Fruit fly (Drosophila melanogaster) whole organism, embryonic: ENCODE results near the gene CG8925.

ENCODE experiments used
- ATbp ChIP-seq: fragments of 200-800 bp; sonication (Bioruptor generic); optimal IDR thresholded peaks from 2 replicates; lab custom pipeline; 2017; ENCODE audit warnings: missing biosample characterization, mild to moderate bottlenecking, missing genetic modification characterization, missing genetic modification reagents
- B-H2 ChIP-seq: fragments of 200-800 bp; sonication (Bioruptor generic); optimal IDR thresholded peaks from 2 replicates; lab custom pipeline; 2018; ENCODE audit warnings: missing biosample characterization, mild to moderate bottlenecking, missing genetic modification characterization
- BEAF-32 ChIP-seq: fragments of 200-800 bp; sonication (Bioruptor generic); optimal IDR thresholded peaks from 3 replicates; lab custom pipeline; 2017; ENCODE audit warnings: missing biosample characterization, missing genetic modification characterization, mild to moderate bottlenecking, moderate library complexity, missing genetic modification reagents
- CG10462 ChIP-seq: fragments of 200-800 bp; sonication (Bioruptor generic); optimal IDR thresholded peaks from 2 replicates; lab custom pipeline; 2016; ENCODE audit warnings: missing biosample characterization, missing genetic modification characterization
- CG10565 ChIP-seq: fragments of 200-800 bp; sonication (Bioruptor generic); optimal IDR thresholded peaks from 3 replicates; lab custom pipeline; 2016; ENCODE audit warnings: missing biosample characterization, mild to moderate bottlenecking, missing genetic modification characterization
- CG11695 ChIP-seq: fragments of 200-800 bp; sonication (Bioruptor generic); IDR thresholded peaks from 3 replicates; pipeline ENCODE4 v1.3.6; 2022; ENCODE audit warnings: missing biosample characterization, missing genetic modification characterization
- CG12219 ChIP-seq: fragments of 200-800 bp; sonication (Bioruptor generic); optimal IDR thresholded peaks from 3 replicates; lab custom pipeline; 2018; ENCODE audit warnings: missing biosample characterization, mild to moderate bottlenecking, missing genetic modification characterization
- CG14050 ChIP-seq: fragments of 200-800 bp; sonication (Bioruptor generic); IDR thresholded peaks from 3 replicates; pipeline ENCODE4 v1.3.6; 2022; ENCODE audit warnings: missing biosample characterization, missing genetic modification characterization
- CG17385 ChIP-seq: fragments of 200-800 bp; sonication (Bioruptor generic); optimal IDR thresholded peaks from 3 replicates; lab custom pipeline; 2018; ENCODE audit warnings: missing biosample characterization, mild to moderate bottlenecking, missing genetic modification characterization
- CG17829 ChIP-seq: fragments of 200-800 bp; optimal IDR thresholded peaks from 2 replicates; lab custom pipeline; 2019; ENCODE audit warnings: missing biosample characterization, mild to moderate bottlenecking, missing genetic modification characterization, moderate library complexity
- CG1792 ChIP-seq: fragments of 200-800 bp; sonication (Bioruptor generic); optimal IDR thresholded peaks from 2 replicates; lab custom pipeline; 2016; ENCODE audit warnings: missing biosample characterization, missing genetic modification characterization
- CG1832 ChIP-seq: fragments of 200-800 bp; sonication (Bioruptor generic); optimal IDR thresholded peaks from 2 replicates; lab custom pipeline; 2017; ENCODE audit warnings: missing biosample characterization, mild to moderate bottlenecking, missing genetic modification characterization, inconsistent platforms
- CG18764 ChIP-seq: fragments of 200-800 bp; sonication (Bioruptor generic); optimal IDR thresholded peaks from 3 replicates; lab custom pipeline; 2016; ENCODE audit warnings: missing biosample characterization, missing genetic modification characterization
- CG3065 ChIP-seq: fragments of 200-800 bp; sonication (Bioruptor generic); optimal IDR thresholded peaks from 2 replicates; lab custom pipeline; 2016; ENCODE audit warnings: missing biosample characterization, missing genetic modification characterization
- CG43689 ChIP-seq: fragments of 200-800 bp; sonication (Bioruptor generic); IDR thresholded peaks from 2 replicates; pipeline ENCODE4 v1.3.6; 2022; ENCODE audit warnings: missing biosample characterization, missing genetic modification characterization
- CG6254 ChIP-seq: fragments of 200-800 bp; sonication (Bioruptor generic); optimal IDR thresholded peaks from 3 replicates; lab custom pipeline; 2017; ENCODE audit warnings: mild to moderate bottlenecking, missing biosample characterization, missing genetic modification reagents, missing genetic modification characterization
- CG7556 ChIP-seq: fragments of 200-800 bp; sonication (Bioruptor generic); optimal IDR thresholded peaks from 2 replicates; lab custom pipeline; 2017; ENCODE audit warnings: missing biosample characterization, mild to moderate bottlenecking, missing genetic modification characterization
- CG8924 ChIP-seq: fragments of 200-800 bp; optimal IDR thresholded peaks from 3 replicates; lab custom pipeline; 2019; ENCODE audit warnings: missing biosample characterization, mild to moderate bottlenecking, missing genetic modification characterization, moderate library complexity
- Dad ChIP-seq: fragments of 200-800 bp; sonication (Bioruptor generic); optimal IDR thresholded peaks from 3 replicates; lab custom pipeline; 2016; ENCODE audit warnings: missing biosample characterization, missing genetic modification characterization
- Dll ChIP-seq: fragments of 200-800 bp; sonication (Bioruptor generic); IDR thresholded peaks from 4 replicates; pipeline ENCODE4 v1.3.6; 2022; ENCODE audit warnings: missing biosample characterization, missing genetic modification characterization; ENCODE audit not compliant: partially characterized antibody
- H15 ChIP-seq: fragments of 200-800 bp; sonication (Bioruptor generic); IDR thresholded peaks from 3 replicates; pipeline ENCODE4 v1.3.6; 2022; ENCODE audit warnings: missing biosample characterization, missing genetic modification characterization
- H2.0 ChIP-seq: fragments of 200-800 bp; sonication (Bioruptor generic); IDR thresholded peaks from 2 replicates; pipeline ENCODE4 v1.3.6; 2022; ENCODE audit warnings: missing biosample characterization, missing genetic modification characterization
- Kr ChIP-seq: fragments of 200-800 bp; sonication (Bioruptor generic); optimal IDR thresholded peaks from 2 replicates; lab custom pipeline; 2017; ENCODE audit warnings: missing biosample characterization, mild to moderate bottlenecking, missing genetic modification characterization
- Lhr ChIP-seq: fragments of 200-800 bp; sonication (Bioruptor generic); optimal IDR thresholded peaks from 3 replicates; lab custom pipeline; 2017; ENCODE audit warnings: mild to moderate bottlenecking, missing biosample characterization, missing genetic modification reagents, missing genetic modification characterization
- Med ChIP-seq: fragments of 200-800 bp; sonication (Bioruptor generic); peaks from one replicate; lab custom pipeline; 2016; ENCODE audit warnings: missing biosample characterization, missing genetic modification characterization, mild to moderate bottlenecking, inconsistent platforms, moderate library complexity
- NfI ChIP-seq: fragments of 200-800 bp; sonication (Bioruptor generic); optimal IDR thresholded peaks from 3 replicates; lab custom pipeline; 2018; ENCODE audit warnings: missing biosample characterization, mild to moderate bottlenecking, missing genetic modification characterization, moderate library complexity
- Ravus ChIP-seq: fragments of 200-800 bp; sonication (Bioruptor generic); IDR thresholded peaks from 2 replicates; pipeline ENCODE4 v1.3.6; 2022; ENCODE audit warnings: missing biosample characterization, missing genetic modification characterization
- ab ChIP-seq: fragments of 200-800 bp; sonication (Bioruptor generic); optimal IDR thresholded peaks from 2 replicates; lab custom pipeline; 2016; ENCODE audit warnings: missing biosample characterization, missing genetic modification characterization
- caup ChIP-seq: fragments of 200-800 bp; sonication (Bioruptor generic); optimal IDR thresholded peaks from 3 replicates; lab custom pipeline; 2017; ENCODE audit warnings: missing biosample characterization, mild to moderate bottlenecking, missing genetic modification characterization, moderate library complexity; ENCODE audit not compliant: severe bottlenecking
- crc ChIP-seq: fragments of 200-800 bp; sonication (Bioruptor generic); optimal IDR thresholded peaks from 2 replicates; lab custom pipeline; 2016; ENCODE audit warnings: missing biosample characterization, missing genetic modification characterization
- crol ChIP-seq: fragments of 200-800 bp; sonication (Bioruptor generic); IDR thresholded peaks from 2 replicates; pipeline ENCODE4 v1.3.6; 2022; ENCODE audit warnings: missing biosample characterization, missing genetic modification characterization
- emc ChIP-seq: fragments of 200-800 bp; sonication (Bioruptor generic); optimal IDR thresholded peaks from 2 replicates; lab custom pipeline; 2016; ENCODE audit warnings: missing biosample characterization, missing genetic modification characterization
- ewg ChIP-seq: fragments of 200-800 bp; sonication (Bioruptor generic); optimal IDR thresholded peaks from 3 replicates; lab custom pipeline; 2017; ENCODE audit warnings: mild to moderate bottlenecking, missing biosample characterization, missing genetic modification reagents, missing genetic modification characterization
- gce ChIP-seq: fragments of 200-800 bp; sonication (Bioruptor generic); IDR thresholded peaks from 3 replicates; pipeline ENCODE4 v1.3.6; 2022; ENCODE audit warnings: missing biosample characterization, missing genetic modification characterization
- gcm ChIP-seq: fragments of 200-800 bp; sonication (Bioruptor generic); optimal IDR thresholded peaks from 2 replicates; lab custom pipeline; 2019; ENCODE audit warnings: missing biosample characterization, mild to moderate bottlenecking, missing genetic modification characterization, moderate library complexity
- grau ChIP-seq: fragments of 200-800 bp; optimal IDR thresholded peaks from 3 replicates; lab custom pipeline; 2019; ENCODE audit warnings: missing biosample characterization, mild to moderate bottlenecking, missing genetic modification characterization, moderate library complexity
- hbn ChIP-seq: fragments of 200-800 bp; sonication (Bioruptor generic); IDR thresholded peaks from 2 replicates; pipeline ENCODE4 v1.3.6; 2022; ENCODE audit warnings: missing biosample characterization, missing genetic modification characterization; ENCODE audit not compliant: partially characterized antibody
- jumu ChIP-seq: fragments of 200-800 bp; sonication (Bioruptor generic); optimal IDR thresholded peaks from 3 replicates; lab custom pipeline; 2016; ENCODE audit warnings: missing biosample characterization, missing genetic modification characterization
- kay ChIP-seq: fragments of 200-800 bp; sonication (Bioruptor generic); optimal IDR thresholded peaks from 2 replicates; lab custom pipeline; 2016; ENCODE audit warnings: missing biosample characterization, missing genetic modification characterization
- knrl ChIP-seq: fragments of 200-800 bp; sonication (Bioruptor generic); IDR thresholded peaks from 3 replicates; pipeline ENCODE4 v1.3.6; 2022; ENCODE audit warnings: missing biosample characterization, missing genetic modification characterization; ENCODE audit not compliant: partially characterized antibody
- lmd ChIP-seq: fragments of 200-800 bp; sonication (Bioruptor generic); IDR thresholded peaks from 2 replicates; pipeline ENCODE4 v1.3.6; 2022; ENCODE audit warnings: missing biosample characterization, missing genetic modification characterization
- otp ChIP-seq: fragments of 200-800 bp; sonication (Bioruptor generic); IDR thresholded peaks from 3 replicates; pipeline ENCODE4, ENCODE4 v1.3.6; 2022; ENCODE audit warnings: missing biosample characterization, missing genetic modification characterization
- pb ChIP-seq: fragments of 200-800 bp; sonication (Bioruptor generic); optimal IDR thresholded peaks from 3 replicates; lab custom pipeline; 2016; ENCODE audit warnings: missing biosample characterization, missing genetic modification characterization
- run ChIP-seq: fragments of 200-800 bp; sonication (Bioruptor generic); optimal IDR thresholded peaks from 3 replicates; lab custom pipeline; 2018; ENCODE audit warnings: missing biosample characterization, mild to moderate bottlenecking, missing genetic modification characterization
- sens ChIP-seq: fragments of 200-800 bp; sonication (Bioruptor generic); peaks from one replicate; lab custom pipeline; 2016; ENCODE audit warnings: missing biosample characterization, missing genetic modification characterization
- tup ChIP-seq: fragments of 200-800 bp; sonication (Bioruptor generic); optimal IDR thresholded peaks from 2 replicates; lab custom pipeline; 2016; ENCODE audit warnings: missing biosample characterization, mild to moderate bottlenecking, missing genetic modification characterization, moderate library complexity
- twi ChIP-seq: fragments of 200-800 bp; optimal IDR thresholded peaks from 2 replicates; lab custom pipeline; 2019; ENCODE audit warnings: missing biosample characterization, mild to moderate bottlenecking, missing genetic modification characterization, moderate library complexity
- zen ChIP-seq: fragments of 200-800 bp; sonication (Bioruptor generic); optimal IDR thresholded peaks from 3 replicates; lab custom pipeline; 2018; ENCODE audit warnings: missing biosample characterization, mild to moderate bottlenecking, missing genetic modification characterization, moderate library complexity

The CG8925 gene

DNA sequence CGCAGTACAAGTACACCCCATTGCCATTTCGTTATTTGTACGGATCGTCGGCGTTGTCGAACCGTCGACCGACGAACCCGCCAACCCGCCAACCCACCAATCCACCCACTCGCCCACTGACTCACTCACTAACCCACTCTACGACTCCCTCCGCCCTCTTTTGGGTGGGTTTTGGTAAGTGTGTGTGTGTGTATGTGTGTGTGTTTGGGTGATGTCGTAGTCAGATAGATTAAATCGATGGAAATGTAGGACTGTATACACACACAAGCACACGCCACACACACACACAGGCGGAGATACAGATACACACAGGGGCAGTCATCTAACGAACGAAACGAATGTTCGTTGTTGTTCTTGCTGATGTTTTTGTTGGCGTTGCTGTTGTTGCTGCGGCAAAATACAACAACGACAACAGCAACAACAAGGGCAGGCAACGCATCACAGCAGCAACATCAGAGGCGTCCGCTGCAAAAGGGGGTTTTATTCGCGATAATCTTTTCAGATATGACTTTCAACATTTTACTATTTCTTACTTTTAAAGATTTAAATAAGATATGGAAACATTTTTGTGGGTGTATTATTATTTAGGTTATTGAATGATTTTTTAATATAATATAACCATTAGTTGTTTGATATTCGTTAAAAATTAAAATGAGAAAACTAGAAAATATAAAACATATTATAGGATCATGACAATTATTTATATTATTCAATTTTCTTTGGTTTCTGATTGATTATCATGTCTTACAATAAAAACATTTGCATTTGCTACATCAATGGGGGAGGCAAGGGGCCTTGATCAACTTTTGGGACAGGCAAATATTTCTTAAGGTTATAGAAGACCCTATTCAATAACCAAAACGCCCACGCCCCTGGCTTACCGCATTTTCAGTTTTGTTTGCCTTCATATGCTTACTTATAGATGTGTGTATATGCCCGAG lies 49.8 kb downstream of the CG8925 start (continued):
- peak; percentile 37 for TF ChIP-seq CG14050
- TF ChIP-seq CG6254 (GFP tag; lab: Kevin White, UChicago), result peak; percentile 66
- TF ChIP-seq CG17385 (GFP tag; lab: Kevin White, UChicago), result peak; percentile 91
- TF ChIP-seq CG10565 (GFP tag; lab: Kevin White, UChicago), result peak; percentile 9
- TF ChIP-seq CG1792 (GFP tag; lab: Kevin White, UChicago), result no peak
- TF ChIP-seq Dad (GFP tag; lab: Kevin White, UChicago), result no peak
- peak; percentile 27 for TF ChIP-seq crc (GFP tag; lab: Kevin White, UChicago)
- peak; percentile 32 for TF ChIP-seq CG3065 (GFP tag; lab: Kevin White, UChicago)
- TF ChIP-seq CG7556 (GFP tag; lab: Kevin White, UChicago), result peak; percentile 99
- no peak for TF ChIP-seq CG1832 (GFP tag; lab: Kevin White, UChicago)
- TF ChIP-seq hbn, result no peak
- TF ChIP-seq Kr (GFP tag; lab: Kevin White, UChicago), result peak; percentile 65
- TF ChIP-seq crol, result peak; percentile 79; the same call in 1 of the 2 replicates
- TF ChIP-seq CG8924 (tag; lab: Kevin White, UChicago), result peak; percentile 96
- peak; percentile 21 for TF ChIP-seq Med (GFP tag; lab: Kevin White, UChicago)
- TF ChIP-seq Dll (GFP tag; lab: Robert Waterston, UW), result no peak
- peak; percentile 82 for TF ChIP-seq ATbp (GFP tag; lab: Kevin White, UChicago)
- TF ChIP-seq lmd (GFP tag; lab: Robert Waterston, UW), result peak; percentile 83
- TF ChIP-seq gce (GFP tag; lab: Robert Waterston, UW), result peak; percentile 64; the same call in 2 of the 3 replicates
- TF ChIP-seq jumu, result no peak
- TF ChIP-seq twi, result peak; percentile 94
- no peak for TF ChIP-seq otp
- peak; percentile 22 for TF ChIP-seq tup (GFP tag; lab: Kevin White, UChicago)
- TF ChIP-seq CG10462 (GFP tag; lab: Kevin White, UChicago), result peak; percentile 83
- peak; percentile 53 for TF ChIP-seq pb (GFP tag; lab: Kevin White, UChicago)
- TF ChIP-seq kay, result peak; percentile 88
- peak; percentile 82 for TF ChIP-seq H2.0 (GFP tag; lab: Robert Waterston, UW)
- TF ChIP-seq NfI (GFP tag; lab: Kevin White, UChicago), result peak; percentile 90
- TF ChIP-seq CG17829 (tag; lab: Kevin White, UChicago), result peak; percentile 94
- peak; percentile 86 for TF ChIP-seq ewg (GFP tag; lab: Kevin White, UChicago)
- peak; percentile 78 for TF ChIP-seq CG18764 (GFP tag; lab: Kevin White, UChicago)
- TF ChIP-seq sens (GFP tag; lab: Kevin White, UChicago), result peak; percentile 93
- TF ChIP-seq caup (GFP tag; lab: Kevin White, UChicago), result peak; percentile 90
- TF ChIP-seq ab (GFP tag; lab: Kevin White, UChicago), result peak; percentile 77
- TF ChIP-seq CG12219 (GFP tag; lab: Kevin White, UChicago), result peak; percentile 1
- TF ChIP-seq B-H2, result peak; percentile 53
- peak; percentile 82 for TF ChIP-seq zen
- peak; percentile 76 for TF ChIP-seq CG11695 (GFP tag; lab: Robert Waterston, UW)
- peak; percentile 88 for TF ChIP-seq grau (tag; lab: Kevin White, UChicago)
- TF ChIP-seq Lhr (GFP tag; lab: Kevin White, UChicago), result peak; percentile 9
- TF ChIP-seq CG43689 (GFP tag; lab: Robert Waterston, UW), result peak; percentile 52; the same call in 1 of the 2 replicates
- peak; percentile 40 for TF ChIP-seq Ravus
- peak; percentile 77 for TF ChIP-seq run (tag; lab: Kevin White, UChicago)
- no peak for TF ChIP-seq knrl
- TF ChIP-seq emc (GFP tag; lab: Kevin White, UChicago), result no peak
- TF ChIP-seq gcm, result peak; percentile 88
- TF ChIP-seq H15, result peak; percentile 80
- TF ChIP-seq BEAF-32 (GFP tag; lab: Kevin White, UChicago), result no peak
